Worm (Caenorhabditis elegans): ENCODE measurements around the gene math-4.

The math-4 gene

DNA sequence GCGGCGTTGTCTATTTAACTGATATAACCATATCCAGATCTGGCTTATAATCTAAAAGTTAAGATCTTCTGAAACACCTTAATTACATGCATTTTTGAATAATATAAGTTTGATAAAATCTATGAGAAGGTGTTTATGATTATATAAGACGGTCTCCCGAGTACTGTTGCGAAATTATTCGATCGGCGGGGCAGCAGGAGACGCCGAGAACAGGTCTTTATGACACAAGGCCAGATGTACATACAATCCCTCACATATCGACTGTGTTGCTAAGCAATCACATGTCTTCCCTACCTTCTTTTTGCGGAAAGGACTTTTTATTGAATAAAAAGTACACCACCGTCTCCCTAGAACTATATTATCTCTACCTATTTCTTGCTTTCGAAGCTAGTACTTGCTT is 25.8 kb downstream of the math-4 start, which contains the start of gene fbxb-53:
Gene fbxb-53, plus strand, starts transcription at position 301 of the 400 bp plus-strand sequence.
- no peak for TF ChIP-seq nfya-2 (GFP tag; IDR thresholded peaks at IDR 0.05)
- no peak for TF ChIP-seq efl-1 (GFP tag; optimal IDR thresholded peaks at IDR 0.05)
- no peak for TF ChIP-seq snpc-3.4 (tag; optimal IDR thresholded peaks at IDR 0.05)
- no peak for TF ChIP-seq lsy-27 (tag; optimal IDR thresholded peaks at IDR 0.05; ENCODE audit: borderline replicate concordance, insufficient read depth)
- TF ChIP-seq lin-35 (GFP tag; optimal IDR thresholded peaks at IDR 0.05): no peak
- no peak for TF ChIP-seq ceh-91 (GFP tag; IDR thresholded peaks at IDR 0.05)
- no peak for TF ChIP-seq Y95B8A.8 (GFP tag; IDR thresholded peaks at IDR 0.05)
- no peak for TF ChIP-seq ztf-3 (GFP tag; optimal IDR thresholded peaks at IDR 0.05)
- no peak for TF ChIP-seq snpc-1.1 (tag; optimal IDR thresholded peaks at IDR 0.05; ENCODE audit: insufficient read depth)
- TF ChIP-seq F10E7.11 (tag; optimal IDR thresholded peaks at IDR 0.05): no peak

ce11 chrII:1756072-1756471 is 26.3 kb downstream of the math-4 start, which contains the start of gene F36H5.17:
TSS of gene F36H5.17 (minus strand) at chrII:1756172.
- TF ChIP-seq F49E8.2 (tag; optimal IDR thresholded peaks at IDR 0.05; ENCODE audit: insufficient read depth): no peak
- no peak for TF ChIP-seq let-526 (GFP tag; IDR thresholded peaks at IDR 0.05)
- TF ChIP-seq aptf-3 (GFP tag; IDR thresholded peaks at IDR 0.05): no peak
- no peak for TF ChIP-seq bed-2 (GFP tag; IDR thresholded peaks at IDR 0.05)
- no peak for TF ChIP-seq mes-4 (tag; optimal IDR thresholded peaks at IDR 0.05)
- no peak for TF ChIP-seq pbrm-1 (GFP tag; IDR thresholded peaks at IDR 0.05)
- TF ChIP-seq C17E4.6 (GFP tag; IDR thresholded peaks at IDR 0.05): no peak
- no peak for TF ChIP-seq nhr-90 (tag; optimal IDR thresholded peaks at IDR 0.05)
- no peak for TF ChIP-seq F33H1.4 (GFP tag; IDR thresholded peaks at IDR 0.05)
- TF ChIP-seq ztf-6 (GFP tag; IDR thresholded peaks at IDR 0.05): no peak
- no peak for TF ChIP-seq lsl-1 (GFP tag; optimal IDR thresholded peaks at IDR 0.05)
- TF ChIP-seq ceh-27 (GFP tag; optimal IDR thresholded peaks at IDR 0.05): no peak
- no peak for TF ChIP-seq lin-40 (tag; optimal IDR thresholded peaks at IDR 0.05)
- TF ChIP-seq nfyb-1 (GFP tag; IDR thresholded peaks at IDR 0.05): no peak
- no peak for TF ChIP-seq ztf-22 (GFP tag; optimal IDR thresholded peaks at IDR 0.05)
- no peak for TF ChIP-seq fkh-3 (tag; optimal IDR thresholded peaks at IDR 0.05)

ce11 chrII:1752990-1753389 is 29.4 kb downstream of the math-4 start, which contains the start of gene F36H5.9:
TSS of gene F36H5.9 (minus strand) at chrII:1753090.
- TF ChIP-seq rcor-1 (GFP tag; IDR thresholded peaks at IDR 0.05): no peak

DNA sequence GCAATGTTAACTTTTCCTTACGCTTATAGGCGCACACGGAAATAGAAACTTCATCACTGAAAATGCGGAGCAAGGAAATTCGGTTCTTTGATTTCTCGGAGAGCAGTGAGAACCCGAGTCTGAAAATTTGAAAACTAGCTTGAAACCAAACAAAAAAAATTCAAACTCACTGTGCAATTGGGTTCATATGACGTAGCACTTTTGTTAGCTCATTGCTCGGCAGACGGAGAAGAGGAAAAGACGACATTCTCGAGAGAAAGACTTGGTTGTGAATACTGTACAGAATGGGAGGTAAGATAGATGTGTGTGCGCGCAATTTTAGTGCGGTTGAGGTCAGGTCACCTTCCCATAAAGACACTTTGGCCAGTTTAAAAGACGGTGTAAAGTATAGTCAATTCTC is 32.0 kb downstream of the math-4 start, which contains the start of the genes F36H5.13 and F36H5.8:
Gene F36H5.13, minus strand, starts transcription at position 101 of the 400 bp plus-strand sequence.
Gene F36H5.8, minus strand, starts transcription at position 274 of the 400 bp plus-strand sequence.
- TF ChIP-seq hmg-1.2 (GFP tag; IDR thresholded peaks at IDR 0.05): no peak
- no peak for TF ChIP-seq aptf-3 (GFP tag; IDR thresholded peaks at IDR 0.05)
- TF ChIP-seq sea-2 (GFP tag; IDR thresholded peaks at IDR 0.05): no peak
- TF ChIP-seq ztf-28 (GFP tag; IDR thresholded peaks at IDR 0.05): no peak
- no peak for TF ChIP-seq nhr-179 (tag; optimal IDR thresholded peaks at IDR 0.05)
- TF ChIP-seq nfya-1 (tag; optimal IDR thresholded peaks at IDR 0.05; ENCODE audit: borderline replicate concordance, insufficient read depth): no peak

- TF ChIP-seq ztf-25 (GFP tag; IDR thresholded peaks at IDR 0.05): no peak
- TF ChIP-seq snpc-1.1 (tag; optimal IDR thresholded peaks at IDR 0.05; ENCODE audit: insufficient read depth): no peak
- no peak for TF ChIP-seq akir-1 (GFP tag; optimal IDR thresholded peaks at IDR 0.05)
- TF ChIP-seq snpc-4 (GFP tag; optimal IDR thresholded peaks at IDR 0.05): no peak
- no peak for TF ChIP-seq snpc-4 (tag; optimal IDR thresholded peaks at IDR 0.05)
- TF ChIP-seq mes-4 (tag; optimal IDR thresholded peaks at IDR 0.05): no peak
Measured at ce11 chrII:1744183-1744582, 38.2 kb downstream of the math-4 start, which contains the start of gene clec-19. TSS of gene clec-19 (plus strand) at chrII:1744483.

Measured in whole organism, young adult.